Worm (Caenorhabditis elegans) whole organism, L2 larva: Measurements from ENCODE around the gene zipt-15.

Experiments used
- nhr-23 ChIP-seq: fragments of 150-350 bp; optimal IDR thresholded peaks from 2 replicates; lab custom pipeline; 2014; ENCODE audit warnings: missing biosample characterization, missing genetic modification reagents, missing genetic modification characterization
- skn-1 ChIP-seq: sonication (generic microtip); optimal IDR thresholded peaks from 2 replicates; lab custom pipeline; 2017; ENCODE audit warnings: missing biosample characterization, missing genetic modification characterization
- snpc-4 ChIP-seq: fragments of 150-350 bp; optimal IDR thresholded peaks from 2 replicates; lab custom pipeline; 2014; ENCODE audit warnings: missing biosample characterization, missing genetic modification characterization

- TF ChIP-seq nhr-23 (tag; lab: Kevin White, UChicago): no peak
- TF ChIP-seq snpc-4 (tag; lab: Kevin White, UChicago): no peak
- no peak for TF ChIP-seq skn-1 (tag; lab: Kevin White, UChicago)
Observed at ce11 chrIV:858630-859029, 33.9 kb upstream of the zipt-15 start, which contains the start of gene Y55F3BR.2.
